Worm (Caenorhabditis elegans) whole organism, L4 larva: ENCODE measurements around the gene W02H3.1.

Experiments used
- ceh-20 ChIP-seq: fragments of 200-800 bp; sonication (Bioruptor generic); IDR thresholded peaks from 2 replicates; pipeline ENCODE4 v1.3.6; 2022; ENCODE audit warnings: missing genetic modification reagents, missing genetic modification characterization, missing compliant biosample characterization
- pha-4 ChIP-seq, 2 experiments: fragments of 150-350 bp in 1 of 2; fragments of 200-800 bp in 1 of 2; sonication (Bioruptor generic) in 1 of 2; IDR thresholded peaks in 1 of 2; optimal IDR thresholded peaks in 1 of 2; 2 replicates each; pipeline versions ENCODE4 v1.3.6 to Lab custom; 2014 to 2022; ENCODE audit warnings: missing genetic modification characterization in 2 of 2, missing genetic modification reagents in 2 of 2, missing biosample characterization in 1 of 2, missing compliant biosample characterization in 1 of 2
- zfp-2 ChIP-seq: sonication (generic microtip); optimal IDR thresholded peaks from 2 replicates; lab custom pipeline; 2016; ENCODE audit warnings: mild to moderate bottlenecking, missing genetic modification characterization, missing compliant biosample characterization

DNA sequence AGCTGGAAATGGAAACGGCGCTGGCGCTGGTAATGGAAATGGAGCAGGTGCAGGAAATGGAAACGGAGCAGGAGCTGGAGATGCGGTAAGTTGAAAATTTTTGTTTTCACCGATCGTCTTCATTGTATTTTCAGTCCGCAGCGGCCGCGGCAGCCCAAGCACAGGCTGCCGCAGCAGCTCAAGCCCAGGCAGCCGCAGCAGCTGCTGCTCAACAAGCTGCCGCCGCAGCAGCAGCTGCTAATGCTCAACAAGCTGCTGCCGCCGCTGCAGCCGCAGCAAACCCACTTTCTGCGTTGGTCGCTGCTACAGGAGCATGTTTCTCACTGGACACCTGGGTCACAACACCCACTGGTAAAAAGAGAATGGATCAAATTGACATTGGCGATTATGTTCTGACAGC is 9.2 kb upstream of the W02H3.1 start:
- TF ChIP-seq pha-4 (GFP tag; IDR thresholded peaks at IDR 0.05; lab: Robert Waterston, UW) (no peak; the same call in 1 of the 2 replicates), pha-4 (tag; optimal IDR thresholded peaks at IDR 0.05; lab: Kevin White, UChicago) (no peak), ceh-20 (no peak), zfp-2 (tag; lab: Kevin White, UChicago) (no peak)
